Worm (Caenorhabditis elegans) whole organism, L1 larva: Measurements from ENCODE around the gene cdk-4.

Experiments used
- C16A3.4 ChIP-seq: fragments of 150-350 bp; optimal IDR thresholded peaks from 2 replicates; lab custom pipeline; 2014; ENCODE audit warnings: missing biosample characterization, missing genetic modification characterization
- Y116A8C.19 ChIP-seq: sonication (generic microtip); optimal IDR thresholded peaks from 2 replicates; lab custom pipeline; 2016; ENCODE audit warnings: missing compliant biosample characterization, missing genetic modification characterization, borderline replicate concordance
- aha-1 ChIP-seq: fragments of 150-350 bp; optimal IDR thresholded peaks from 2 replicates; lab custom pipeline; 2014; ENCODE audit warnings: missing biosample characterization, missing genetic modification characterization
- aly-2 ChIP-seq: fragments of 150-350 bp; optimal IDR thresholded peaks from 2 replicates; lab custom pipeline; 2014; ENCODE audit warnings: missing biosample characterization, missing genetic modification characterization
- ama-1 ChIP-seq: fragments of 150-350 bp; optimal IDR thresholded peaks from 2 replicates; lab custom pipeline; 2014
- ceh-82 ChIP-seq, 3 experiments: fragments of 150-350 bp in 1 of 3; sonication (generic microtip) in 2 of 3; optimal IDR thresholded peaks; 2 replicates each; lab custom pipeline; 2014 to 2017; ENCODE audit warnings: missing biosample characterization in 3 of 3, missing genetic modification characterization in 3 of 3
- ceh-88 ChIP-seq: fragments of 200-800 bp; sonication (Bioruptor generic); IDR thresholded peaks from 2 replicates; pipeline ENCODE4 v1.3.6; 2022; ENCODE audit warnings: missing genetic modification characterization, missing compliant biosample characterization
- dpl-1 ChIP-seq, 3 experiments: fragments of 150-350 bp in 2 of 3; sonication (generic microtip) in 1 of 3; optimal IDR thresholded peaks; 2 replicates each; lab custom pipeline; 2014 to 2017; ENCODE audit warnings: missing biosample characterization in 3 of 3, missing genetic modification characterization in 3 of 3, missing genetic modification reagents in 3 of 3
- dsc-1 ChIP-seq: sonication (generic microtip); optimal IDR thresholded peaks from 2 replicates; lab custom pipeline; 2016; ENCODE audit warnings: mild to moderate bottlenecking, missing genetic modification characterization, missing compliant biosample characterization
- efl-1 ChIP-seq, 4 experiments: fragments of 150-350 bp; optimal IDR thresholded peaks in 3 of 4; peaks in 1 of 4; 1 replicate in 1 of 4; 2 replicates in 3 of 4; lab custom pipeline; 2014; ENCODE audit warnings: missing biosample characterization in 2 of 4, missing genetic modification characterization in 2 of 4, missing genetic modification reagents in 2 of 4
- egl-27 ChIP-seq, 2 experiments: fragments of 150-350 bp in 1 of 2; sonication (generic microtip); optimal IDR thresholded peaks; 3 replicates each; lab custom pipeline; 2017 to 2018; ENCODE audit warnings: missing biosample characterization in 2 of 2, missing genetic modification characterization in 2 of 2, missing genetic modification reagents in 2 of 2
- elt-2 ChIP-seq: sonication (generic microtip); optimal IDR thresholded peaks from 2 replicates; lab custom pipeline; 2016; ENCODE audit warnings: missing genetic modification characterization, mild to moderate bottlenecking, inconsistent platforms, missing compliant biosample characterization, missing genetic modification reagents
- elt-3 ChIP-seq, 6 experiments: fragments of 150-350 bp in 1 of 6; sonication (generic microtip); optimal IDR thresholded peaks; 2 replicates each; lab custom pipeline; 2017 to 2018; ENCODE audit warnings: missing biosample characterization in 6 of 6, missing genetic modification characterization in 6 of 6, inconsistent platforms in 1 of 6
- ets-5 ChIP-seq: fragments of 200-800 bp; sonication (Bioruptor generic); IDR thresholded peaks from 2 replicates; pipeline ENCODE4 v1.3.6; 2022; ENCODE audit warnings: missing genetic modification characterization, missing compliant biosample characterization
- hlh-17 ChIP-seq: fragments of 200-800 bp; sonication (Bioruptor generic); optimal IDR thresholded peaks from 2 replicates; lab custom pipeline; 2018; ENCODE audit warnings: missing genetic modification characterization, mild to moderate bottlenecking, missing compliant biosample characterization, moderate library complexity, borderline replicate concordance
- hlh-4 ChIP-seq: sonication (generic microtip); optimal IDR thresholded peaks from 2 replicates; lab custom pipeline; 2016; ENCODE audit warnings: mild to moderate bottlenecking, missing genetic modification characterization, missing compliant biosample characterization
- hpl-2 ChIP-seq: fragments of 150-350 bp; optimal IDR thresholded peaks from 2 replicates; lab custom pipeline; 2014; ENCODE audit warnings: missing biosample characterization, missing genetic modification reagents, missing genetic modification characterization
- irx-1 ChIP-seq: sonication (generic microtip); optimal IDR thresholded peaks from 2 replicates; lab custom pipeline; 2016; ENCODE audit warnings: missing genetic modification characterization, missing compliant biosample characterization
- isw-1 ChIP-seq: fragments of 200-800 bp; sonication (Bioruptor generic); IDR thresholded peaks from 2 replicates; pipeline ENCODE4 v1.3.6; 2022; ENCODE audit warnings: missing genetic modification characterization, missing compliant biosample characterization
- lin-35 ChIP-seq, 2 experiments: fragments of 150-350 bp; optimal IDR thresholded peaks; 2 replicates each; lab custom pipeline; 2014; ENCODE audit warnings: missing biosample characterization in 2 of 2, missing genetic modification characterization in 2 of 2, missing genetic modification reagents in 2 of 2
- lin-39 ChIP-seq: fragments of 150-350 bp; optimal IDR thresholded peaks from 2 replicates; lab custom pipeline; 2014; ENCODE audit warnings: missing biosample characterization, missing genetic modification reagents, missing genetic modification characterization
- lir-3 ChIP-seq: sonication (generic microtip); optimal IDR thresholded peaks from 2 replicates; lab custom pipeline; 2016; ENCODE audit warnings: mild to moderate bottlenecking, missing genetic modification characterization, moderate library complexity, missing compliant biosample characterization; ENCODE audit not compliant: poor library complexity
- lsy-2 ChIP-seq, 2 experiments: fragments of 150-350 bp; optimal IDR thresholded peaks; 2 replicates each; lab custom pipeline; 2014; ENCODE audit warnings: missing biosample characterization in 2 of 2, missing genetic modification characterization in 2 of 2
- mab-9 ChIP-seq: fragments of 200-800 bp; sonication (Bioruptor generic); IDR thresholded peaks from 2 replicates; pipeline ENCODE4 v1.3.6; 2022; ENCODE audit warnings: missing genetic modification reagents, missing genetic modification characterization, missing compliant biosample characterization
- nhr-11 ChIP-seq: fragments of 150-350 bp; optimal IDR thresholded peaks from 2 replicates; lab custom pipeline; 2014; ENCODE audit warnings: missing biosample characterization, missing genetic modification characterization
- nhr-12 ChIP-seq: sonication (generic microtip); optimal IDR thresholded peaks from 2 replicates; lab custom pipeline; 2017; ENCODE audit warnings: missing biosample characterization, missing genetic modification characterization
- nhr-19 ChIP-seq: fragments of 200-800 bp; sonication (Bioruptor generic); conservative IDR thresholded peaks from 2 replicates; pipeline ENCODE4 v1.3.6; 2022; ENCODE audit warnings: missing genetic modification characterization, missing compliant biosample characterization
- nhr-20 ChIP-seq: sonication (generic microtip); optimal IDR thresholded peaks from 2 replicates; lab custom pipeline; 2016; ENCODE audit warnings: mild to moderate bottlenecking, missing genetic modification characterization, missing compliant biosample characterization
- nhr-71 ChIP-seq: sonication (generic microtip); optimal IDR thresholded peaks from 2 replicates; lab custom pipeline; 2016; ENCODE audit warnings: mild to moderate bottlenecking, missing genetic modification characterization, moderate library complexity, missing compliant biosample characterization
- pax-3 ChIP-seq: fragments of 200-800 bp; sonication (Bioruptor generic); optimal IDR thresholded peaks from 2 replicates; lab custom pipeline; 2018; ENCODE audit warnings: mild to moderate bottlenecking, missing genetic modification characterization, moderate library complexity, missing compliant biosample characterization
- skn-1 ChIP-seq: fragments of 150-350 bp; optimal IDR thresholded peaks from 2 replicates; lab custom pipeline; 2014; ENCODE audit warnings: missing biosample characterization, missing genetic modification characterization
- snu-23 ChIP-seq: sonication (generic microtip); optimal IDR thresholded peaks from 2 replicates; lab custom pipeline; 2016; ENCODE audit warnings: missing genetic modification characterization, missing compliant biosample characterization
- sox-4 ChIP-seq: sonication (generic microtip); optimal IDR thresholded peaks from 2 replicates; lab custom pipeline; 2016; ENCODE audit warnings: missing genetic modification characterization, missing compliant biosample characterization
- sptf-1 ChIP-seq: fragments of 150-350 bp; optimal IDR thresholded peaks from 2 replicates; lab custom pipeline; 2014; ENCODE audit warnings: missing biosample characterization, missing genetic modification characterization
- sup-37 ChIP-seq: fragments of 200-800 bp; sonication (Bioruptor generic); optimal IDR thresholded peaks from 2 replicates; lab custom pipeline; 2018; ENCODE audit warnings: mild to moderate bottlenecking, missing genetic modification characterization, missing compliant biosample characterization
- tbx-2 ChIP-seq: sonication (generic microtip); optimal IDR thresholded peaks from 2 replicates; lab custom pipeline; 2016; ENCODE audit warnings: missing genetic modification characterization, missing compliant biosample characterization
- tlp-1 ChIP-seq: fragments of 150-350 bp; optimal IDR thresholded peaks from 2 replicates; lab custom pipeline; 2014; ENCODE audit warnings: missing biosample characterization, missing genetic modification characterization
- unc-130 ChIP-seq: fragments of 150-350 bp; optimal IDR thresholded peaks from 2 replicates; lab custom pipeline; 2017; ENCODE audit warnings: missing biosample characterization, missing genetic modification characterization, inconsistent platforms
- unc-30 ChIP-seq: sonication (generic microtip); optimal IDR thresholded peaks from 2 replicates; lab custom pipeline; 2017; ENCODE audit warnings: missing biosample characterization, missing genetic modification characterization
- unc-62 ChIP-seq: fragments of 150-350 bp; optimal IDR thresholded peaks from 2 replicates; lab custom pipeline; 2014; ENCODE audit warnings: missing biosample characterization, missing genetic modification reagents, missing genetic modification characterization
- unc-86 ChIP-seq: sonication (generic microtip); optimal IDR thresholded peaks from 2 replicates; lab custom pipeline; 2016; ENCODE audit warnings: missing genetic modification characterization, missing compliant biosample characterization
- unc-98 ChIP-seq: fragments of 200-800 bp; sonication (Bioruptor generic); IDR thresholded peaks from 2 replicates; pipeline ENCODE4 v1.3.6; 2022; ENCODE audit warnings: missing genetic modification characterization, missing compliant biosample characterization
- vab-15 ChIP-seq: sonication (generic microtip); optimal IDR thresholded peaks from 2 replicates; lab custom pipeline; 2017; ENCODE audit warnings: missing genotype, mild to moderate bottlenecking, missing genetic modification characterization, missing compliant biosample characterization
- ztf-11 ChIP-seq, 2 experiments: sonication (generic microtip); optimal IDR thresholded peaks; 2 replicates each; lab custom pipeline; 2016 to 2017; ENCODE audit warnings: missing genetic modification characterization in 2 of 2, missing biosample characterization in 1 of 2, missing compliant biosample characterization in 1 of 2

cdk-4 gene

ce11 chrX:13539701-13540100 is 21.0 kb upstream of the cdk-4 start (continued):
- TF ChIP-seq irx-1 (tag; lab: Kevin White, UChicago) (peak; percentile 73), unc-62 (GFP tag; lab: Kevin White, UChicago) (no peak), mab-9 (GFP tag; lab: Robert Waterston, UW) (no peak), hlh-17 (GFP tag; lab: Kevin White, UChicago) (no peak), dpl-1 (GFP tag; optimal IDR thresholded peaks at IDR 0.05; lab: Kevin White, UChicago) (peak in 1 of 3 experiments; percentile 26), sup-37 (no peak), nhr-19 (GFP tag; lab: Robert Waterston, UW) (peak; percentile 91), aly-2 (tag; lab: Kevin White, UChicago) (no peak), snu-23 (GFP tag; lab: Kevin White, UChicago) (peak; percentile 84), unc-98 (GFP tag; lab: Robert Waterston, UW) (no peak), hlh-4 (no peak), elt-2 (tag; lab: Kevin White, UChicago) (no peak), elt-3 (tag; optimal IDR thresholded peaks at IDR 0.05; lab: Kevin White, UChicago) (peak in 5 of 6 experiments; percentile 23 to 93 (median 90)), egl-27 (tag; optimal IDR thresholded peaks at IDR 0.05; lab: Kevin White, UChicago) (no peak), pax-3 (no peak), nhr-11 (tag; lab: Kevin White, UChicago) (no peak), ets-5 (GFP tag; lab: Robert Waterston, UW) (no peak), C16A3.4 (peak; percentile 58), lin-35 (GFP tag; optimal IDR thresholded peaks at IDR 0.05; lab: Kevin White, UChicago) (peak in 1 of 2 experiments; percentile 72), ceh-88 (0 out of 2 replicates have a peak, but pooled peaks have one; percentile 28), skn-1 (tag; lab: Kevin White, UChicago) (peak; percentile 68), unc-130 (tag; lab: Kevin White, UChicago) (peak; percentile 6), dsc-1 (tag; lab: Kevin White, UChicago) (no peak), efl-1 (optimal IDR thresholded peaks at IDR 0.05; lab: Kevin White, UChicago) (peak in 1 of 2 experiments; percentile 5), efl-1 (GFP tag; optimal IDR thresholded peaks at IDR 0.05 in 1 of 2; lab: Kevin White, UChicago) (peak in 1 of 2 experiments; percentile 85), aha-1 (tag; lab: Kevin White, UChicago) (no peak), lin-39 (tag; lab: Kevin White, UChicago) (no peak), sox-4 (no peak), sptf-1 (tag; lab: Kevin White, UChicago) (no peak), tbx-2 (tag; lab: Kevin White, UChicago) (peak; percentile 79), ztf-11 (tag; optimal IDR thresholded peaks at IDR 0.05; lab: Kevin White, UChicago) (no peak), tlp-1 (tag; lab: Kevin White, UChicago) (no peak), isw-1 (GFP tag; lab: Robert Waterston, UW) (no peak), nhr-71 (peak; percentile 88), ceh-82 (tag; optimal IDR thresholded peaks at IDR 0.05; lab: Kevin White, UChicago) (no peak), lsy-2 (tag; optimal IDR thresholded peaks at IDR 0.05; lab: Kevin White, UChicago) (peak; percentile 43 to 67), unc-30 (tag; lab: Kevin White, UChicago) (no peak), ama-1 (lab: Kevin White, UChicago) (no peak), nhr-12 (tag; lab: Kevin White, UChicago) (no peak), Y116A8C.19 (tag; lab: Kevin White, UChicago) (no peak), vab-15 (tag; lab: Kevin White, UChicago) (no peak), nhr-20 (tag; lab: Kevin White, UChicago) (peak; percentile 96), unc-86 (tag; lab: Kevin White, UChicago) (no peak), hpl-2 (GFP tag; lab: Kevin White, UChicago) (no peak), lir-3 (tag; lab: Kevin White, UChicago) (peak; percentile 48)
- TF ChIP-seq, all 84 proteins: peak for 29
